Worm (Caenorhabditis elegans) whole organism, L4 larva: ENCODE data around the gene pha-2.

ENCODE experiments used
- D1046.2 ChIP-seq: fragments of 200-800 bp; sonication (Bioruptor generic); IDR thresholded peaks from 2 replicates; pipeline ENCODE4 v1.3.6; 2022; ENCODE audit warnings: missing genetic modification characterization, missing compliant biosample characterization
- F10B5.3 ChIP-seq: sonication (generic microtip); optimal IDR thresholded peaks from 2 replicates; lab custom pipeline; 2016; ENCODE audit warnings: mild to moderate bottlenecking, missing genetic modification characterization, missing compliant biosample characterization
- F37D6.2 ChIP-seq: sonication (generic microtip); optimal IDR thresholded peaks from 2 replicates; lab custom pipeline; 2016; ENCODE audit warnings: mild to moderate bottlenecking, missing genetic modification characterization, missing compliant biosample characterization
- R02D3.7 ChIP-seq: fragments of 150-350 bp; sonication (generic microtip); optimal IDR thresholded peaks from 3 replicates; lab custom pipeline; 2014; ENCODE audit warnings: missing biosample characterization, missing genetic modification characterization
- T26A8.4 ChIP-seq: fragments of 200-800 bp; sonication (Bioruptor generic); IDR thresholded peaks from 2 replicates; pipeline ENCODE4 v1.3.6; 2022; ENCODE audit warnings: missing genetic modification characterization, missing compliant biosample characterization
- Y105C5A.15 ChIP-seq: fragments of 200-800 bp; sonication (Bioruptor generic); IDR thresholded peaks from 2 replicates; pipeline ENCODE4 v1.3.6; 2022; ENCODE audit warnings: missing genetic modification characterization, missing compliant biosample characterization
- Y5F2A.4 ChIP-seq: fragments of 200-800 bp; sonication (Bioruptor generic); optimal IDR thresholded peaks from 2 replicates; lab custom pipeline; 2018; ENCODE audit warnings: mild to moderate bottlenecking, missing genetic modification characterization, missing compliant biosample characterization
- Y75B8A.6 ChIP-seq: fragments of 200-800 bp; sonication (Bioruptor generic); IDR thresholded peaks from 2 replicates; pipeline ENCODE4 v1.3.6; 2022; ENCODE audit warnings: missing genetic modification reagents, missing genetic modification characterization, missing compliant biosample characterization
- ZK546.5 ChIP-seq, 2 experiments: sonication (generic microtip); optimal IDR thresholded peaks; 2 replicates each; lab custom pipeline; 2017; ENCODE audit warnings: missing biosample characterization in 2 of 2, missing genetic modification characterization in 2 of 2
- aha-1 ChIP-seq: fragments of 150-350 bp; peaks from one replicate; lab custom pipeline; 2014; ENCODE audit warnings: missing biosample characterization, missing genetic modification characterization
- aly-2 ChIP-seq: sonication (generic microtip); optimal IDR thresholded peaks from 2 replicates; lab custom pipeline; 2018; ENCODE audit warnings: missing biosample characterization, missing genetic modification characterization
- ama-1 ChIP-seq: fragments of 150-350 bp; optimal IDR thresholded peaks from 2 replicates; lab custom pipeline; 2014; ENCODE audit warnings: inconsistent platforms, mixed read lengths
- ceh-28 ChIP-seq: fragments of 150-350 bp; optimal IDR thresholded peaks from 2 replicates; lab custom pipeline; 2014; ENCODE audit warnings: missing biosample characterization, missing genetic modification reagents, missing genetic modification characterization
- ceh-32 ChIP-seq: sonication (generic microtip); optimal IDR thresholded peaks from 2 replicates; lab custom pipeline; 2016; ENCODE audit warnings: mild to moderate bottlenecking, missing genetic modification characterization, missing compliant biosample characterization; ENCODE audit not compliant: poor library complexity
- ceh-44 ChIP-seq: fragments of 200-800 bp; sonication (Bioruptor generic); IDR thresholded peaks from 2 replicates; pipeline ENCODE4 v1.3.6; 2022; ENCODE audit warnings: missing genetic modification reagents, missing genetic modification characterization, missing compliant biosample characterization
- ceh-82 ChIP-seq: sonication (generic microtip); optimal IDR thresholded peaks from 2 replicates; lab custom pipeline; 2017; ENCODE audit warnings: missing biosample characterization, missing genetic modification characterization
- ctbp-1 ChIP-seq: fragments of 200-800 bp; sonication (Bioruptor generic); IDR thresholded peaks from 2 replicates; pipeline ENCODE4 v1.3.6; 2022; ENCODE audit warnings: missing genetic modification reagents, missing genetic modification characterization, missing compliant biosample characterization
- daf-16 ChIP-seq, 3 experiments: sonication (generic microtip); optimal IDR thresholded peaks; 2 replicates each; lab custom pipeline; 2016 to 2017; ENCODE audit warnings: missing genetic modification characterization in 3 of 3, missing genetic modification reagents in 3 of 3, mild to moderate bottlenecking in 2 of 3, missing compliant biosample characterization in 2 of 3, missing biosample characterization in 1 of 3, moderate library complexity in 1 of 3
- daf-19 ChIP-seq: fragments of 200-800 bp; sonication (Bioruptor generic); conservative IDR thresholded peaks from 2 replicates; pipeline ENCODE4 v1.3.6; 2022; ENCODE audit warnings: missing genetic modification characterization, missing compliant biosample characterization
- dmd-6 ChIP-seq: fragments of 200-800 bp; sonication (Bioruptor generic); IDR thresholded peaks from 2 replicates; pipeline ENCODE4 v1.3.6; 2022; ENCODE audit warnings: missing genetic modification reagents, missing genetic modification characterization, missing compliant biosample characterization
- duxl-1 ChIP-seq: sonication (generic microtip); optimal IDR thresholded peaks from 2 replicates; lab custom pipeline; 2016; ENCODE audit warnings: mild to moderate bottlenecking, missing genetic modification characterization, moderate library complexity, missing compliant biosample characterization; ENCODE audit not compliant: poor library complexity
- egl-43 ChIP-seq: fragments of 200-800 bp; sonication (Bioruptor generic); IDR thresholded peaks from 2 replicates; pipeline ENCODE4 v1.3.6; 2022; ENCODE audit warnings: missing genetic modification reagents, missing genetic modification characterization, missing compliant biosample characterization
- fkh-10 ChIP-seq: fragments of 150-350 bp; optimal IDR thresholded peaks from 2 replicates; lab custom pipeline; 2014; ENCODE audit warnings: missing biosample characterization, missing genetic modification reagents, missing genetic modification characterization
- gei-8 ChIP-seq: fragments of 200-800 bp; sonication (Bioruptor generic); optimal IDR thresholded peaks from 2 replicates; lab custom pipeline; 2018; ENCODE audit warnings: mild to moderate bottlenecking, missing genetic modification characterization, missing compliant biosample characterization
- hlh-11 ChIP-seq: fragments of 200-800 bp; sonication (Bioruptor generic); optimal IDR thresholded peaks from 2 replicates; lab custom pipeline; 2018; ENCODE audit warnings: mild to moderate bottlenecking, missing genetic modification characterization, missing compliant biosample characterization
- hlh-30 ChIP-seq: sonication (generic microtip); optimal IDR thresholded peaks from 2 replicates; lab custom pipeline; 2017; ENCODE audit warnings: antibody characterized with exemption, mild to moderate bottlenecking, missing genetic modification characterization, missing compliant biosample characterization; ENCODE audit not compliant: insufficient read depth
- hmg-1.1 ChIP-seq: fragments of 200-800 bp; sonication (Bioruptor generic); IDR thresholded peaks from 2 replicates; pipeline ENCODE4 v1.3.6; 2022; ENCODE audit warnings: missing genetic modification reagents, missing genetic modification characterization, missing compliant biosample characterization
- lin-15B ChIP-seq: fragments of 150-350 bp; sonication (generic microtip); optimal IDR thresholded peaks from 3 replicates; lab custom pipeline; 2014; ENCODE audit warnings: missing biosample characterization, missing genetic modification characterization
- mes-2 ChIP-seq: sonication (generic microtip); optimal IDR thresholded peaks from 2 replicates; lab custom pipeline; 2016; ENCODE audit warnings: missing genotype, mild to moderate bottlenecking, missing genetic modification characterization, missing compliant biosample characterization; ENCODE audit not compliant: poor library complexity, severe bottlenecking
- mxl-2 ChIP-seq: fragments of 200-800 bp; sonication (Bioruptor generic); conservative IDR thresholded peaks from 2 replicates; pipeline ENCODE4 v1.3.6; 2022; ENCODE audit warnings: missing genetic modification reagents, missing genetic modification characterization, missing compliant biosample characterization
- nhr-10 ChIP-seq: fragments of 150-350 bp; optimal IDR thresholded peaks from 2 replicates; lab custom pipeline; 2014; ENCODE audit warnings: missing biosample characterization, missing genetic modification characterization
- nhr-11 ChIP-seq: fragments of 150-350 bp; optimal IDR thresholded peaks from 2 replicates; lab custom pipeline; 2014; ENCODE audit warnings: missing biosample characterization, missing genetic modification characterization
- nhr-25 ChIP-seq: sonication (generic microtip); optimal IDR thresholded peaks from 2 replicates; lab custom pipeline; 2017; ENCODE audit warnings: missing genetic modification characterization, mild to moderate bottlenecking, missing compliant biosample characterization, antibody characterized with exemption, moderate library complexity, borderline replicate concordance; ENCODE audit not compliant: insufficient read depth
- nhr-28 ChIP-seq: fragments of 150-350 bp; optimal IDR thresholded peaks from 2 replicates; lab custom pipeline; 2014; ENCODE audit warnings: missing biosample characterization, missing genetic modification characterization
- nhr-41 ChIP-seq: fragments of 200-800 bp; sonication (Bioruptor generic); IDR thresholded peaks from 2 replicates; pipeline ENCODE4 v1.3.6; 2022; ENCODE audit warnings: missing genetic modification reagents, missing genetic modification characterization, missing compliant biosample characterization
- nhr-48 ChIP-seq: sonication (generic microtip); optimal IDR thresholded peaks from 2 replicates; lab custom pipeline; 2016; ENCODE audit warnings: mild to moderate bottlenecking, missing genetic modification characterization, missing compliant biosample characterization
- nhr-76 ChIP-seq: fragments of 150-350 bp; optimal IDR thresholded peaks from 2 replicates; lab custom pipeline; 2014; ENCODE audit warnings: missing biosample characterization, missing genetic modification characterization
- pha-4 ChIP-seq, 2 experiments: fragments of 150-350 bp in 1 of 2; fragments of 200-800 bp in 1 of 2; sonication (Bioruptor generic) in 1 of 2; IDR thresholded peaks in 1 of 2; optimal IDR thresholded peaks in 1 of 2; 2 replicates each; pipeline versions ENCODE4 v1.3.6 to Lab custom; 2014 to 2022; ENCODE audit warnings: missing genetic modification characterization in 2 of 2, missing genetic modification reagents in 2 of 2, missing biosample characterization in 1 of 2, missing compliant biosample characterization in 1 of 2
- php-3 ChIP-seq: fragments of 200-800 bp; sonication (Bioruptor generic); IDR thresholded peaks from 2 replicates; pipeline ENCODE4 v1.3.6; 2022; ENCODE audit warnings: missing genetic modification reagents, missing genetic modification characterization, missing compliant biosample characterization
- pqm-1 ChIP-seq: sonication (generic microtip); optimal IDR thresholded peaks from 2 replicates; lab custom pipeline; 2017; ENCODE audit warnings: missing biosample characterization, missing genetic modification characterization
- rbr-2 ChIP-seq: sonication (generic microtip); optimal IDR thresholded peaks from 2 replicates; lab custom pipeline; 2016; ENCODE audit warnings: missing genotype, missing genetic modification characterization, missing compliant biosample characterization
- sdz-12 ChIP-seq: fragments of 200-800 bp; sonication (Bioruptor generic); optimal IDR thresholded peaks from 2 replicates; lab custom pipeline; 2018; ENCODE audit warnings: mild to moderate bottlenecking, missing genetic modification characterization, missing compliant biosample characterization
- tag-97 ChIP-seq: fragments of 200-800 bp; sonication (Bioruptor generic); IDR thresholded peaks from 2 replicates; pipeline ENCODE4 v1.3.6; 2022; ENCODE audit warnings: missing genetic modification characterization, missing compliant biosample characterization
- unc-39 ChIP-seq: sonication (generic microtip); optimal IDR thresholded peaks from 2 replicates; lab custom pipeline; 2017; ENCODE audit warnings: missing biosample characterization, missing genetic modification characterization
- unc-62 ChIP-seq, 3 experiments: fragments of 150-350 bp in 1 of 3; sonication (generic microtip); optimal IDR thresholded peaks in 2 of 3; peaks in 1 of 3; 1 replicate in 1 of 3; 2 replicates in 2 of 3; lab custom pipeline; 2014 to 2017; ENCODE audit warnings: missing biosample characterization in 3 of 3, missing genetic modification characterization in 3 of 3, missing genetic modification reagents in 3 of 3, missing genotype in 1 of 3
- zfp-2 ChIP-seq: sonication (generic microtip); optimal IDR thresholded peaks from 2 replicates; lab custom pipeline; 2016; ENCODE audit warnings: mild to moderate bottlenecking, missing genetic modification characterization, missing compliant biosample characterization

The pha-2 gene

ce11 chrX:641440-641839 lies 4.6 kb upstream of the pha-2 start, which contains the start of gene M6.11:
Gene M6.11 (minus strand): TSS chrX:641540.
- TF ChIP-seq aha-1 (tag; lab: Kevin White, UChicago) (peak; percentile 44), mxl-2 (GFP tag; lab: Robert Waterston, UW) (no peak), Y5F2A.4 (GFP tag; lab: Kevin White, UChicago) (no peak), aly-2 (tag; lab: Kevin White, UChicago) (no peak)
- TF ChIP-seq, all 104 proteins: peak for 1

- TF ChIP-seq ceh-82 (tag; lab: Kevin White, UChicago) (no peak), ceh-44 (GFP tag; lab: Robert Waterston, UW) (no peak), lin-15B (tag; lab: Kevin White, UChicago) (no peak), rbr-2 (tag; lab: Kevin White, UChicago) (no peak), pha-4 (GFP tag; IDR thresholded peaks at IDR 0.05; lab: Robert Waterston, UW) (no peak), pha-4 (tag; optimal IDR thresholded peaks at IDR 0.05; lab: Kevin White, UChicago) (no peak), fkh-10 (no peak), tag-97 (GFP tag; lab: Robert Waterston, UW) (no peak), nhr-25 (no peak), dmd-6 (GFP tag; lab: Robert Waterston, UW) (peak; percentile 69), nhr-48 (no peak), php-3 (GFP tag; lab: Robert Waterston, UW) (peak; percentile 43; the same call in 1 of the 2 replicates), ctbp-1 (no peak), pqm-1 (tag; lab: Kevin White, UChicago) (peak; percentile 69), hlh-11 (tag; lab: Kevin White, UChicago) (peak; percentile 50), ceh-28 (no peak), D1046.2 (GFP tag; lab: Robert Waterston, UW) (no peak), nhr-28 (tag; lab: Kevin White, UChicago) (no peak), unc-39 (tag; lab: Kevin White, UChicago) (no peak), nhr-41 (no peak), daf-16 (GFP tag; optimal IDR thresholded peaks at IDR 0.05; lab: Kevin White, UChicago) (no peak), daf-16 (tag; optimal IDR thresholded peaks at IDR 0.05; lab: Kevin White, UChicago) (peak; percentile 31), ama-1 (no peak), ZK546.5 (tag; optimal IDR thresholded peaks at IDR 0.05; lab: Kevin White, UChicago) (no peak), hlh-30 (no peak), mes-2 (no peak), unc-62 (GFP tag; optimal IDR thresholded peaks at IDR 0.05 in 1 of 2; lab: Kevin White, UChicago) (peak in 1 of 2 experiments; percentile 94), unc-62 (tag; optimal IDR thresholded peaks at IDR 0.05; lab: Kevin White, UChicago) (no peak), T26A8.4 (GFP tag; lab: Robert Waterston, UW) (no peak), F37D6.2 (no peak), aha-1 (tag; lab: Kevin White, UChicago) (peak; percentile 37), zfp-2 (tag; lab: Kevin White, UChicago) (no peak), nhr-11 (tag; lab: Kevin White, UChicago) (no peak)
Observed at ce11 chrX:637588-637987, 795 bp upstream of the pha-2 start.

- no peak for TF ChIP-seq F10B5.3 (tag; lab: Kevin White, UChicago)
- TF ChIP-seq unc-62 (GFP tag; optimal IDR thresholded peaks at IDR 0.05 in 1 of 2; lab: Kevin White, UChicago): peak in 1 of 2 experiments; percentile 50
- TF ChIP-seq unc-62 (tag; optimal IDR thresholded peaks at IDR 0.05; lab: Kevin White, UChicago): no peak
Observed at ce11 chrX:629134-629533, 7.7 kb downstream of the pha-2 start, which contains the start of gene M6.4. Gene M6.4 (plus strand): TSS chrX:629188.

- TF ChIP-seq R02D3.7 (tag; lab: Kevin White, UChicago): no peak
- TF ChIP-seq Y105C5A.15: no peak
- TF ChIP-seq ceh-32: no peak
- TF ChIP-seq nhr-10 (tag; lab: Kevin White, UChicago): no peak
- TF ChIP-seq egl-43 (GFP tag; lab: Robert Waterston, UW): no peak
- no peak for TF ChIP-seq gei-8 (GFP tag; lab: Kevin White, UChicago)
- TF ChIP-seq duxl-1 (tag; lab: Kevin White, UChicago): no peak
- TF ChIP-seq daf-19: no peak
- no peak for TF ChIP-seq nhr-76 (tag; lab: Kevin White, UChicago)
- TF ChIP-seq hlh-11 (tag; lab: Kevin White, UChicago): no peak
- TF ChIP-seq Y75B8A.6 (GFP tag; lab: Robert Waterston, UW): no peak
- TF ChIP-seq tag-97 (GFP tag; lab: Robert Waterston, UW): no peak
- no peak for TF ChIP-seq aly-2 (tag; lab: Kevin White, UChicago)
- TF ChIP-seq nhr-11 (tag; lab: Kevin White, UChicago): no peak
- no peak for TF ChIP-seq hmg-1.1 (GFP tag; lab: Robert Waterston, UW)
- TF ChIP-seq sdz-12: no peak
- TF ChIP-seq nhr-25: no peak
Observed at ce11 chrX:621688-622087, 15.1 kb downstream of the pha-2 start.
